Worm (Caenorhabditis elegans): ENCODE data around the gene C01G6.9.

ce11 chrII:9264689-9265278 is 30.8 kb downstream of the C01G6.9 start:
- TF ChIP-seq elt-2 (tag; optimal IDR thresholded peaks at IDR 0.05), result no peak
- no peak for TF ChIP-seq nhr-77 (tag; optimal IDR thresholded peaks at IDR 0.05)
- no peak for TF ChIP-seq jun-1 (tag; optimal IDR thresholded peaks at IDR 0.05)
- TF ChIP-seq elt-3 (tag; optimal IDR thresholded peaks at IDR 0.05), result no peak
- TF ChIP-seq mdl-1 (tag; optimal IDR thresholded peaks at IDR 0.05), result no peak
- no peak for TF ChIP-seq pqm-1 (tag; optimal IDR thresholded peaks at IDR 0.05)
- TF ChIP-seq nhr-25 (tag; optimal IDR thresholded peaks at IDR 0.05), result no peak
- no peak for TF ChIP-seq nhr-12 (tag; optimal IDR thresholded peaks at IDR 0.05)
- no peak for TF ChIP-seq sea-2 (GFP tag; optimal IDR thresholded peaks at IDR 0.05)
- no peak for TF ChIP-seq ceh-28 (tag; optimal IDR thresholded peaks at IDR 0.05)
- no peak for TF ChIP-seq eor-1 (tag; optimal IDR thresholded peaks at IDR 0.05)
- no peak for TF ChIP-seq ama-1 (optimal IDR thresholded peaks at IDR 0.05)
- TF ChIP-seq aly-2 (tag; optimal IDR thresholded peaks at IDR 0.05), result no peak

Measured in whole organism, L3 larva.